Fruit fly (Drosophila melanogaster) whole organism, embryonic: Measurements from ENCODE around the gene TotZ.

Experiments used
- Ada2b ChIP-seq: fragments of 200-800 bp; sonication (Bioruptor generic); IDR thresholded peaks from 2 replicates; pipeline ENCODE4 v1.3.6; 2022; ENCODE audit warnings: missing biosample characterization, missing genetic modification characterization
- CG10543 ChIP-seq: fragments of 200-800 bp; sonication (Bioruptor generic); optimal IDR thresholded peaks from 3 replicates; lab custom pipeline; 2017; ENCODE audit warnings: missing biosample characterization, mild to moderate bottlenecking, missing genetic modification characterization, moderate library complexity
- CG10959 ChIP-seq: fragments of 200-800 bp; sonication (Bioruptor generic); IDR thresholded peaks from 2 replicates; pipeline ENCODE4 v1.3.6; 2022; ENCODE audit warnings: missing biosample characterization, missing genetic modification characterization
- CG12071 ChIP-seq: fragments of 200-800 bp; sonication (Bioruptor generic); optimal IDR thresholded peaks from 3 replicates; lab custom pipeline; 2018; ENCODE audit warnings: missing biosample characterization, mild to moderate bottlenecking, missing genetic modification characterization
- CG12104 ChIP-seq: fragments of 200-800 bp; sonication (Bioruptor generic); optimal IDR thresholded peaks from 3 replicates; lab custom pipeline; 2016; ENCODE audit warnings: missing biosample characterization, missing genetic modification characterization
- CG13775 ChIP-seq: fragments of 200-800 bp; sonication (Bioruptor generic); optimal IDR thresholded peaks from 3 replicates; lab custom pipeline; 2017; ENCODE audit warnings: missing biosample characterization, mild to moderate bottlenecking, missing genetic modification characterization
- CG14441 ChIP-seq: fragments of 200-800 bp; sonication (Bioruptor generic); IDR thresholded peaks from 2 replicates; pipeline ENCODE4 v1.3.6; 2022; ENCODE audit warnings: missing biosample characterization, missing genetic modification characterization
- CG1647 ChIP-seq: fragments of 200-800 bp; sonication (Bioruptor generic); optimal IDR thresholded peaks from 3 replicates; lab custom pipeline; 2016; ENCODE audit warnings: missing biosample characterization, missing genetic modification characterization
- CG17912 ChIP-seq: fragments of 200-800 bp; sonication (Bioruptor generic); optimal IDR thresholded peaks from 2 replicates; lab custom pipeline; 2018; ENCODE audit warnings: missing biosample characterization, mild to moderate bottlenecking, missing genetic modification characterization
- CG18619 ChIP-seq: fragments of 200-800 bp; sonication (Bioruptor generic); optimal IDR thresholded peaks from 3 replicates; lab custom pipeline; 2017; ENCODE audit warnings: missing biosample characterization, mild to moderate bottlenecking, missing genetic modification characterization
- CG2199 ChIP-seq: fragments of 200-800 bp; sonication (Bioruptor generic); IDR thresholded peaks from 3 replicates; pipeline ENCODE4 v1.3.6; 2022; ENCODE audit warnings: missing biosample characterization, missing genetic modification characterization
- CG31441 ChIP-seq: fragments of 200-800 bp; sonication (Bioruptor generic); IDR thresholded peaks from 2 replicates; pipeline ENCODE4 v1.3.6; 2022; ENCODE audit warnings: missing biosample characterization, missing genetic modification characterization
- CG5953 ChIP-seq: fragments of 200-800 bp; sonication (Bioruptor generic); IDR thresholded peaks from 2 replicates; pipeline ENCODE4 v1.3.6; 2022; ENCODE audit warnings: missing biosample characterization, missing genetic modification characterization
- CG6854 ChIP-seq: fragments of 200-800 bp; sonication (Bioruptor generic); optimal IDR thresholded peaks from 3 replicates; lab custom pipeline; 2017; ENCODE audit warnings: missing biosample characterization, mild to moderate bottlenecking, missing genetic modification characterization
- CG7556 ChIP-seq: fragments of 200-800 bp; sonication (Bioruptor generic); optimal IDR thresholded peaks from 2 replicates; lab custom pipeline; 2017; ENCODE audit warnings: missing biosample characterization, mild to moderate bottlenecking, missing genetic modification characterization
- CG7963 ChIP-seq: fragments of 200-800 bp; sonication (Bioruptor generic); IDR thresholded peaks from 3 replicates; pipeline ENCODE4 v1.3.6; 2022; ENCODE audit warnings: missing biosample characterization, missing genetic modification characterization; ENCODE audit not compliant: partially characterized antibody
- CG8388 ChIP-seq: fragments of 200-800 bp; sonication (Bioruptor generic); optimal IDR thresholded peaks from 2 replicates; lab custom pipeline; 2019; ENCODE audit warnings: missing biosample characterization, mild to moderate bottlenecking, missing genetic modification characterization, moderate library complexity
- CG9215 ChIP-seq: fragments of 200-800 bp; sonication (Bioruptor generic); IDR thresholded peaks from 2 replicates; pipeline ENCODE4 v1.3.6; 2022; ENCODE audit warnings: missing biosample characterization, missing genetic modification characterization
- Chrac-16 ChIP-seq: fragments of 200-800 bp; sonication (Bioruptor generic); optimal IDR thresholded peaks from 3 replicates; lab custom pipeline; 2016; ENCODE audit warnings: missing biosample characterization, missing genetic modification characterization
- D ChIP-seq, 2 experiments: fragments of 200-800 bp in 1 of 2; fragments of >200 bp in 1 of 2; sonication (Bioruptor generic) in 1 of 2; optimal IDR thresholded peaks; 2 replicates in 1 of 2; 3 replicates in 1 of 2; lab custom pipeline; 2017; ENCODE audit warnings: mild to moderate bottlenecking in 1 of 2, missing biosample characterization in 1 of 2, missing genetic modification characterization in 1 of 2, missing genetic modification reagents in 1 of 2
- D19B ChIP-seq: fragments of 200-800 bp; sonication (Bioruptor generic); optimal IDR thresholded peaks from 2 replicates; lab custom pipeline; 2017; ENCODE audit warnings: missing biosample characterization, mild to moderate bottlenecking, missing genetic modification characterization
- Doc3 ChIP-seq: fragments of 200-800 bp; sonication (Bioruptor generic); IDR thresholded peaks from 3 replicates; pipeline ENCODE4 v1.3.6; 2022; ENCODE audit warnings: missing biosample characterization, missing genetic modification characterization; ENCODE audit not compliant: partially characterized antibody
- Dp ChIP-seq: fragments of 200-800 bp; sonication (Bioruptor generic); optimal IDR thresholded peaks from 2 replicates; lab custom pipeline; 2018; ENCODE audit warnings: missing biosample characterization, mild to moderate bottlenecking, missing genetic modification characterization, moderate library complexity
- Eip74EF ChIP-seq, 2 experiments: fragments of 200-800 bp in 1 of 2; fragments of >200 bp in 1 of 2; sonication (Bioruptor generic) in 1 of 2; optimal IDR thresholded peaks; 2 replicates each; lab custom pipeline; 2017 to 2019; ENCODE audit warnings: missing biosample characterization in 2 of 2, missing genetic modification characterization in 2 of 2, mild to moderate bottlenecking in 1 of 2, moderate library complexity in 1 of 2
- Ets97D ChIP-seq: fragments of 200-800 bp; sonication (Bioruptor generic); optimal IDR thresholded peaks from 3 replicates; lab custom pipeline; 2016; ENCODE audit warnings: missing biosample characterization, missing genetic modification characterization
- Fer2 ChIP-seq: fragments of 200-800 bp; sonication (Bioruptor generic); optimal IDR thresholded peaks from 2 replicates; lab custom pipeline; 2018; ENCODE audit warnings: missing biosample characterization, mild to moderate bottlenecking, missing genetic modification characterization, moderate library complexity
- Hr51 ChIP-seq, 2 experiments: fragments of 200-800 bp; sonication (Bioruptor generic); optimal IDR thresholded peaks; 2 replicates in 1 of 2; 3 replicates in 1 of 2; lab custom pipeline; 2016 to 2018; ENCODE audit warnings: missing biosample characterization in 2 of 2, missing genetic modification characterization in 2 of 2, mild to moderate bottlenecking in 1 of 2, moderate library complexity in 1 of 2
- Nf-YA ChIP-seq: fragments of 200-800 bp; sonication (Bioruptor generic); IDR thresholded peaks from 2 replicates; pipeline ENCODE4 v1.3.6; 2022; ENCODE audit warnings: missing biosample characterization, missing genetic modification characterization
- Vsx1 ChIP-seq: fragments of 200-800 bp; sonication (Bioruptor generic); optimal IDR thresholded peaks from 2 replicates; lab custom pipeline; 2017; ENCODE audit warnings: missing biosample characterization, mild to moderate bottlenecking, missing genetic modification characterization, missing genetic modification reagents
- ac ChIP-seq: fragments of 200-800 bp; sonication (Bioruptor generic); optimal IDR thresholded peaks from 3 replicates; lab custom pipeline; 2017; ENCODE audit warnings: missing biosample characterization, mild to moderate bottlenecking, missing genetic modification characterization
- bcd ChIP-seq: fragments of 200-800 bp; sonication (Bioruptor generic); optimal IDR thresholded peaks from 2 replicates; lab custom pipeline; 2017; ENCODE audit warnings: missing biosample characterization, mild to moderate bottlenecking, missing genetic modification characterization
- bowl ChIP-seq: fragments of 200-800 bp; sonication (Bioruptor generic); IDR thresholded peaks from 2 replicates; pipeline ENCODE4 v1.3.6; 2022; ENCODE audit warnings: missing biosample characterization, missing genetic modification characterization
- br ChIP-seq: fragments of >200 bp; optimal IDR thresholded peaks from 2 replicates; lab custom pipeline; 2017
- dati ChIP-seq: fragments of 200-800 bp; sonication (Bioruptor generic); IDR thresholded peaks from 2 replicates; pipeline ENCODE4 v1.3.6; 2022; ENCODE audit warnings: missing biosample characterization, missing genetic modification characterization
- fu2 ChIP-seq: fragments of 200-800 bp; sonication (Bioruptor generic); optimal IDR thresholded peaks from 2 replicates; lab custom pipeline; 2016; ENCODE audit warnings: missing biosample characterization, missing genetic modification characterization
- gfzf ChIP-seq: fragments of 200-800 bp; sonication (Bioruptor generic); optimal IDR thresholded peaks from 2 replicates; lab custom pipeline; 2016; ENCODE audit warnings: missing biosample characterization, mild to moderate bottlenecking, missing genetic modification characterization, moderate library complexity
- h ChIP-seq: fragments of >200 bp; optimal IDR thresholded peaks from 2 replicates; lab custom pipeline; 2017
- hth ChIP-seq: fragments of >200 bp; optimal IDR thresholded peaks from 2 replicates; lab custom pipeline; 2017; ENCODE audit warnings: inconsistent platforms
- lola ChIP-seq, 3 experiments: fragments of >200 bp in 2 of 3; fragments of 200-800 bp in 1 of 3; sonication (Bioruptor generic) in 1 of 3; optimal IDR thresholded peaks; 2 replicates each; lab custom pipeline; 2017 to 2019; ENCODE audit warnings: missing biosample characterization in 3 of 3, missing genetic modification characterization in 3 of 3, mild to moderate bottlenecking in 1 of 3, moderate library complexity in 1 of 3
- onecut ChIP-seq: fragments of 200-800 bp; sonication (Bioruptor generic); IDR thresholded peaks from 2 replicates; pipeline ENCODE4 v1.3.6; 2022; ENCODE audit warnings: missing biosample characterization, missing genetic modification characterization
- pan ChIP-seq, 4 experiments: fragments of >200 bp in 3 of 4; fragments of 200-800 bp in 1 of 4; sonication (Bioruptor generic) in 1 of 4; optimal IDR thresholded peaks in 3 of 4; IDR thresholded peaks in 1 of 4; 2 replicates each; pipeline versions ENCODE4 v1.3.6 to Lab custom; 2017 to 2022; ENCODE audit warnings: missing biosample characterization in 2 of 4, missing genetic modification characterization in 2 of 4, mixed read lengths in 1 of 4
- phol ChIP-seq: fragments of 200-800 bp; sonication (Bioruptor generic); optimal IDR thresholded peaks from 3 replicates; lab custom pipeline; 2018; ENCODE audit warnings: missing biosample characterization, mild to moderate bottlenecking, missing genetic modification characterization, moderate library complexity
- pum ChIP-seq: fragments of 200-800 bp; sonication (Bioruptor generic); optimal IDR thresholded peaks from 2 replicates; lab custom pipeline; 2016; ENCODE audit warnings: missing biosample characterization, missing genetic modification characterization
- row ChIP-seq: fragments of 200-800 bp; sonication (Bioruptor generic); IDR thresholded peaks from 3 replicates; pipeline ENCODE4 v1.3.6; 2022; ENCODE audit warnings: missing biosample characterization, missing genetic modification characterization
- sisA ChIP-seq: fragments of 200-800 bp; sonication (Bioruptor generic); IDR thresholded peaks from 2 replicates; pipeline ENCODE4 v1.3.6; 2022; ENCODE audit warnings: missing biosample characterization, missing genetic modification characterization
- sr ChIP-seq: fragments of 200-800 bp; sonication (Bioruptor generic); IDR thresholded peaks from 3 replicates; pipeline ENCODE4 v1.3.6; 2022; ENCODE audit warnings: missing biosample characterization, missing genetic modification characterization
- unpg ChIP-seq: fragments of 200-800 bp; sonication (Bioruptor generic); optimal IDR thresholded peaks from 3 replicates; lab custom pipeline; 2018; ENCODE audit warnings: missing biosample characterization, mild to moderate bottlenecking, missing genetic modification characterization, moderate library complexity
- zen2 ChIP-seq: fragments of 200-800 bp; sonication (Bioruptor generic); IDR thresholded peaks from 3 replicates; pipeline ENCODE4 v1.3.6; 2022; ENCODE audit warnings: missing biosample characterization, missing genetic modification characterization; ENCODE audit not compliant: partially characterized antibody
- zf30C ChIP-seq: fragments of 200-800 bp; sonication (Bioruptor generic); optimal IDR thresholded peaks from 3 replicates; lab custom pipeline; 2018; ENCODE audit warnings: missing biosample characterization, mild to moderate bottlenecking, missing genetic modification characterization

TotZ gene

DNA sequence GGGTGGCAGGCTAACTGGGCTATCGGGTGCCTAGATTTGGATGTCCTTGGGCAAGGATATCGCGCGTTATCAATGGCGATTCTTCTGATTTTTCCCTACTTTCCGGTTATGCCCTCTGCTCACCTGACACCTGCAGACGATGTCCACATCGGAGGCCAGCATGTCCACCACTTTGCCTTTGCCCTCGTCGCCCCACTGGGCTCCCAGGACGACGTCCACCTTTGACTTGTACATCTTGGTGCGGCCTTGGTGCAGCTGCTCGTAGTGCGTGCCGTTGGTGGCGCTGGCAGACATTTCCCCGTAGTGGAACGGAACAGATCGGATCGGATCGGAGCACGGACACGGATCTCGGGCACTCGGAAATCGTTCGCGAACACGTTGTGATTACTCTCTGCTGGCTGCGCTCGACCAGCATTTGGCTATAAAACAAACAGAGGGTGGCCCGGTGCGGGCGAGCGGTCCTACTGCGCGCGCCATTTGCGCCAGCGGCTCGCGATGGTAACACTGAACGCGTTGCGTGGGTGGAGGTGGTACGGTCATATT lies 47.3 kb upstream of the TotZ start, which contains the start of gene Adss (continued):
- TF ChIP-seq zen2, result no peak
- TF ChIP-seq phol (tag; lab: Kevin White, UChicago), result peak; percentile 48
- peak; percentile 54; the same call in 1 of the 2 replicates for TF ChIP-seq bowl (GFP tag; lab: Robert Waterston, UW)
- TF ChIP-seq Ets97D (GFP tag; lab: Kevin White, UChicago), result peak; percentile 50
- TF ChIP-seq CG8388 (GFP tag; lab: Kevin White, UChicago), result no peak
- TF ChIP-seq CG12104 (GFP tag; lab: Kevin White, UChicago), result no peak
- TF ChIP-seq CG31441 (GFP tag; lab: Robert Waterston, UW), result 0 out of 2 replicates have a peak, but pooled peaks have one; percentile 14
- no peak for TF ChIP-seq Nf-YA (GFP tag; lab: Robert Waterston, UW)
- TF ChIP-seq CG7556 (GFP tag; lab: Kevin White, UChicago), result no peak
- TF ChIP-seq unpg (GFP tag; lab: Kevin White, UChicago), result peak; percentile 30
- no peak for TF ChIP-seq Ada2b (GFP tag; lab: Robert Waterston, UW)
- TF ChIP-seq gfzf (GFP tag; lab: Kevin White, UChicago), result peak; percentile 87
- TF ChIP-seq D (optimal IDR thresholded peaks at IDR 0.05; lab: Kevin White, UChicago), result peak; percentile 62
- TF ChIP-seq D (GFP tag; optimal IDR thresholded peaks at IDR 0.05; lab: Kevin White, UChicago), result no peak
- no peak for TF ChIP-seq CG9215 (GFP tag; lab: Robert Waterston, UW)
- no peak for TF ChIP-seq CG6854
- no peak for TF ChIP-seq dati
- TF ChIP-seq sisA (GFP tag; lab: Robert Waterston, UW), result no peak
- peak; percentile 32 for TF ChIP-seq CG1647 (GFP tag; lab: Kevin White, UChicago)
- no peak for TF ChIP-seq h (lab: Kevin White, UChicago)
- TF ChIP-seq Vsx1 (GFP tag; lab: Kevin White, UChicago), result no peak
- TF ChIP-seq Doc3 (GFP tag; lab: Robert Waterston, UW), result no peak
- no peak for TF ChIP-seq CG2199 (GFP tag; lab: Robert Waterston, UW)
- TF ChIP-seq CG17912, result peak; percentile 51
- TF ChIP-seq lola (GFP tag; optimal IDR thresholded peaks at IDR 0.05; lab: Kevin White, UChicago), result no peak
- TF ChIP-seq pum (GFP tag; lab: Kevin White, UChicago), result no peak
- TF ChIP-seq br (lab: Kevin White, UChicago), result no peak
- no peak for TF ChIP-seq CG14441 (GFP tag; lab: Robert Waterston, UW)
- TF ChIP-seq fu2, result no peak
- no peak for TF ChIP-seq CG10959 (GFP tag; lab: Robert Waterston, UW)
- TF ChIP-seq onecut, result peak; percentile 35; the same call in 1 of the 2 replicates
- no peak for TF ChIP-seq Fer2 (tag; lab: Kevin White, UChicago)
- TF ChIP-seq Chrac-16 (GFP tag; lab: Kevin White, UChicago), result no peak
- no peak for TF ChIP-seq pan (optimal IDR thresholded peaks at IDR 0.05; lab: Kevin White, UChicago)
- peak in 1 of 2 experiments; percentile 35 for TF ChIP-seq pan (GFP tag; optimal IDR thresholded peaks at IDR 0.05 in 1 of 2, IDR thresholded peaks at IDR 0.05 in 1 of 2)
- no peak for TF ChIP-seq ac (GFP tag; lab: Kevin White, UChicago)
- TF ChIP-seq CG13775 (GFP tag; lab: Kevin White, UChicago), result peak; percentile 7
- peak; percentile 98 for TF ChIP-seq sr (GFP tag; lab: Robert Waterston, UW)
- peak; percentile 53; the same call in 2 of the 3 replicates for TF ChIP-seq row
- TF ChIP-seq Eip74EF (GFP tag; optimal IDR thresholded peaks at IDR 0.05; lab: Kevin White, UChicago), result no peak
- TF ChIP-seq CG12071 (GFP tag; lab: Kevin White, UChicago), result peak; percentile 43
- no peak for TF ChIP-seq zf30C (GFP tag; lab: Kevin White, UChicago)
- TF ChIP-seq CG7963 (GFP tag; lab: Robert Waterston, UW), result 0 out of 3 replicates have a peak, but pooled peaks have one; percentile 30
- no peak for TF ChIP-seq Hr51 (GFP tag; optimal IDR thresholded peaks at IDR 0.05; lab: Kevin White, UChicago)
- no peak for TF ChIP-seq hth
- no peak for TF ChIP-seq CG18619
- peak; percentile 24 for TF ChIP-seq bcd (GFP tag; lab: Kevin White, UChicago)
- TF ChIP-seq Dp (GFP tag; lab: Kevin White, UChicago), result peak; percentile 22
- TF ChIP-seq D19B (GFP tag; lab: Kevin White, UChicago), result no peak
- no peak for TF ChIP-seq CG5953 (GFP tag; lab: Robert Waterston, UW)
- peak; percentile 29 for TF ChIP-seq CG10543 (GFP tag; lab: Kevin White, UChicago)
